Fruit fly (Drosophila melanogaster): ENCODE measurements around the gene OtopLb.

DNA sequence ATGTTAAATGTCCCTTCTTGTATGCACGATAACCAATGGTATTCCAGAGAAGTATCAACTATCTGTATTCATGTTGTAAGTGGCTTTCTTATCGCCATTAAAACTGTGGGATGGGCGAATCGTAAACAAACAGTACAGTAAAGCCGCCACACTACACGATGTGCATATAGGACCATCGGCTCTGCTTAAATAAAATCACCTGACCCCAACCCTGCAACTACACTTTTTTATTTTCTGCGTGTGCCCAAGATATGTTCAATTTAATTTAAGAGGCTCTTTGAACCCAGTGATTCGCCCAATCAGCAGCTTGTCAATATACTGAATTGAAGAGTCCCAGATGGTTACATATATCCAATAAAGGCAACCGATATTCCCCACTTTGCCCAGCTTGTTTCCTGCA is 19.5 kb upstream of the OtopLb start:
- TF ChIP-seq ttk (optimal IDR thresholded peaks at IDR 0.05) (no peak), insv (optimal IDR thresholded peaks at IDR 0.05) (no peak)
